Worm (Caenorhabditis elegans): ENCODE data around the gene C45H4.13.

DNA sequence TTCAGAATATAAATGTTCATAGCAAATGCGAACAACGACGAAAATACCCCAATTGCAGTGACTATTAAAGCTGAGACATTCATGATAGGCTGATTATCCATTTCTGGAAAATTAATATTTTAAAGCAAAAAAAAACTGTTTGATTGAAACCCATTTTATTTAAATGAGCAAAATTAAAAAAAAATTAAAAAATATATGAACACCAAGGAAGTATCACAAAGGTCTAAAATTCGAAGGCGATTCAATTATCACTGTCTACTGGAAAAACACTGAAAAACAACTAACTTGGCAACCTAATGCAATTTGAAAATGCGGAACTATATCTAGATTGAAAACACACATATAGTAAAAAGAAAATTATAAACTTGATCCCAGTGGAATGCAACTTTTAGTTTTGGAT lies 40.3 kb upstream of the C45H4.13 start, which contains the start of gene srbc-42:
- no peak for TF ChIP-seq ama-1 (optimal IDR thresholded peaks at IDR 0.05)
- no peak for TF ChIP-seq flt-1 (GFP tag; IDR thresholded peaks at IDR 0.05)
- TF ChIP-seq tbx-37 (GFP tag; conservative IDR thresholded peaks at IDR 0.05): no peak
- TF ChIP-seq aly-1 (tag; optimal IDR thresholded peaks at IDR 0.05): no peak
- no peak for TF ChIP-seq B0310.2 (tag; optimal IDR thresholded peaks at IDR 0.05)
- TF ChIP-seq hmg-4 (GFP tag; optimal IDR thresholded peaks at IDR 0.05): no peak
- no peak for TF ChIP-seq ets-7 (tag; optimal IDR thresholded peaks at IDR 0.05)
- TF ChIP-seq ceh-36 (tag; optimal IDR thresholded peaks at IDR 0.05): no peak
- no peak for TF ChIP-seq tbx-11 (GFP tag; IDR thresholded peaks at IDR 0.05)
- no peak for TF ChIP-seq scrt-1 (GFP tag; IDR thresholded peaks at IDR 0.05)
- TF ChIP-seq F13C5.2 (tag; optimal IDR thresholded peaks at IDR 0.05): no peak
- no peak for TF ChIP-seq hnd-1 (tag; optimal IDR thresholded peaks at IDR 0.05)
- no peak for TF ChIP-seq hmbx-1 (tag; optimal IDR thresholded peaks at IDR 0.05)
- TF ChIP-seq ceh-13 (GFP tag; optimal IDR thresholded peaks at IDR 0.05): no peak

Data from whole organism, early embryonic.